Worm (Caenorhabditis elegans): ENCODE data around the gene polq-1.

Gene polq-1

ce11 chrIII:5814799-5815198 is 11.8 kb upstream of the polq-1 start, which contains the start of gene R12B2.7:
Gene R12B2.7, plus strand, starts transcription at chrIII:5815045.
- TF ChIP-seq ets-7 (tag; optimal IDR thresholded peaks at IDR 0.05) (no peak), tbx-37 (GFP tag; conservative IDR thresholded peaks at IDR 0.05) (no peak), F13C5.2 (tag; optimal IDR thresholded peaks at IDR 0.05) (no peak), hnd-1 (tag; optimal IDR thresholded peaks at IDR 0.05) (no peak), ceh-36 (tag; optimal IDR thresholded peaks at IDR 0.05) (no peak)

ce11 chrIII:5814098-5814497 is 11.1 kb upstream of the polq-1 start:
- TF ChIP-seq hmg-4 (GFP tag; optimal IDR thresholded peaks at IDR 0.05): no peak
- TF ChIP-seq sea-1 (GFP tag; conservative IDR thresholded peaks at IDR 0.05): no peak
- TF ChIP-seq hmbx-1 (tag; optimal IDR thresholded peaks at IDR 0.05): no peak
- no peak for TF ChIP-seq tbx-37 (GFP tag; conservative IDR thresholded peaks at IDR 0.05)
- no peak for TF ChIP-seq tbx-11 (GFP tag; IDR thresholded peaks at IDR 0.05)

- no peak for TF ChIP-seq hmg-4 (GFP tag; optimal IDR thresholded peaks at IDR 0.05)
- no peak for TF ChIP-seq tbx-37 (GFP tag; conservative IDR thresholded peaks at IDR 0.05)
- TF ChIP-seq ceh-36 (tag; optimal IDR thresholded peaks at IDR 0.05): no peak
- no peak for TF ChIP-seq ets-7 (tag; optimal IDR thresholded peaks at IDR 0.05)
- TF ChIP-seq ceh-13 (GFP tag; optimal IDR thresholded peaks at IDR 0.05): no peak
- TF ChIP-seq tbx-11 (GFP tag; IDR thresholded peaks at IDR 0.05): no peak
- no peak for TF ChIP-seq tra-4 (tag; optimal IDR thresholded peaks at IDR 0.05)
- TF ChIP-seq aly-1 (tag; optimal IDR thresholded peaks at IDR 0.05): no peak
- no peak for TF ChIP-seq pes-1 (GFP tag; IDR thresholded peaks at IDR 0.05)
- no peak for TF ChIP-seq scrt-1 (GFP tag; IDR thresholded peaks at IDR 0.05)
- no peak for TF ChIP-seq hmbx-1 (tag; optimal IDR thresholded peaks at IDR 0.05)
- no peak for TF ChIP-seq B0310.2 (tag; optimal IDR thresholded peaks at IDR 0.05)
- no peak for TF ChIP-seq sea-1 (GFP tag; conservative IDR thresholded peaks at IDR 0.05)
- TF ChIP-seq flt-1 (GFP tag; IDR thresholded peaks at IDR 0.05): no peak
Measured at ce11 chrIII:5813501-5813900, 10.5 kb upstream of the polq-1 start.

- no peak for TF ChIP-seq hmg-4 (GFP tag; optimal IDR thresholded peaks at IDR 0.05)
- TF ChIP-seq flt-1 (GFP tag; IDR thresholded peaks at IDR 0.05): no peak
- TF ChIP-seq ceh-36 (tag; optimal IDR thresholded peaks at IDR 0.05): no peak
- TF ChIP-seq ceh-13 (GFP tag; optimal IDR thresholded peaks at IDR 0.05): no peak
- TF ChIP-seq F13C5.2 (tag; optimal IDR thresholded peaks at IDR 0.05): no peak
- no peak for TF ChIP-seq tbx-37 (GFP tag; conservative IDR thresholded peaks at IDR 0.05)
- no peak for TF ChIP-seq ama-1 (optimal IDR thresholded peaks at IDR 0.05)
- no peak for TF ChIP-seq tra-4 (tag; optimal IDR thresholded peaks at IDR 0.05)
- no peak for TF ChIP-seq tbx-11 (GFP tag; IDR thresholded peaks at IDR 0.05)
Measured at ce11 chrIII:5812672-5813071, 9.7 kb upstream of the polq-1 start.

- TF ChIP-seq sea-1 (GFP tag; conservative IDR thresholded peaks at IDR 0.05) (no peak), hmbx-1 (tag; optimal IDR thresholded peaks at IDR 0.05) (no peak), ama-1 (optimal IDR thresholded peaks at IDR 0.05) (no peak), tra-4 (tag; optimal IDR thresholded peaks at IDR 0.05) (no peak), F13C5.2 (tag; optimal IDR thresholded peaks at IDR 0.05) (no peak), ceh-36 (tag; optimal IDR thresholded peaks at IDR 0.05) (no peak), scrt-1 (GFP tag; IDR thresholded peaks at IDR 0.05) (no peak), pes-1 (GFP tag; IDR thresholded peaks at IDR 0.05) (no peak), tbx-11 (GFP tag; IDR thresholded peaks at IDR 0.05) (no peak), flt-1 (GFP tag; IDR thresholded peaks at IDR 0.05) (no peak), hmg-4 (GFP tag; optimal IDR thresholded peaks at IDR 0.05) (no peak), hnd-1 (tag; optimal IDR thresholded peaks at IDR 0.05) (no peak), tbx-37 (GFP tag; conservative IDR thresholded peaks at IDR 0.05) (no peak), B0310.2 (tag; optimal IDR thresholded peaks at IDR 0.05) (no peak), aly-1 (tag; optimal IDR thresholded peaks at IDR 0.05) (no peak)
Measured at ce11 chrIII:5811957-5812356, 9.0 kb upstream of the polq-1 start.

- TF ChIP-seq flt-1 (GFP tag; IDR thresholded peaks at IDR 0.05): no peak
- no peak for TF ChIP-seq aly-1 (tag; optimal IDR thresholded peaks at IDR 0.05)
- no peak for TF ChIP-seq tra-4 (tag; optimal IDR thresholded peaks at IDR 0.05)
- TF ChIP-seq hmbx-1 (tag; optimal IDR thresholded peaks at IDR 0.05): no peak
- no peak for TF ChIP-seq pes-1 (GFP tag; IDR thresholded peaks at IDR 0.05)
- no peak for TF ChIP-seq F13C5.2 (tag; optimal IDR thresholded peaks at IDR 0.05)
- TF ChIP-seq ceh-36 (tag; optimal IDR thresholded peaks at IDR 0.05): no peak
- TF ChIP-seq scrt-1 (GFP tag; IDR thresholded peaks at IDR 0.05): no peak
- no peak for TF ChIP-seq sea-1 (GFP tag; conservative IDR thresholded peaks at IDR 0.05)
- no peak for TF ChIP-seq ama-1 (optimal IDR thresholded peaks at IDR 0.05)
- TF ChIP-seq hmg-4 (GFP tag; optimal IDR thresholded peaks at IDR 0.05): no peak
- no peak for TF ChIP-seq tbx-37 (GFP tag; conservative IDR thresholded peaks at IDR 0.05)
- TF ChIP-seq tbx-11 (GFP tag; IDR thresholded peaks at IDR 0.05): no peak
- no peak for TF ChIP-seq ets-7 (tag; optimal IDR thresholded peaks at IDR 0.05)
- no peak for TF ChIP-seq B0310.2 (tag; optimal IDR thresholded peaks at IDR 0.05)
- no peak for TF ChIP-seq hnd-1 (tag; optimal IDR thresholded peaks at IDR 0.05)
Measured at ce11 chrIII:5810012-5810411, 7.1 kb upstream of the polq-1 start.

ce11 chrIII:5806720-5807119 is 3.8 kb upstream of the polq-1 start, which contains the start of gene R12B2.2:
Gene R12B2.2, plus strand, starts transcription at chrIII:5807020.
- no peak for TF ChIP-seq flt-1 (GFP tag; IDR thresholded peaks at IDR 0.05)
- TF ChIP-seq B0310.2 (tag; optimal IDR thresholded peaks at IDR 0.05): no peak
- TF ChIP-seq ama-1 (optimal IDR thresholded peaks at IDR 0.05): no peak
- TF ChIP-seq hmg-4 (GFP tag; optimal IDR thresholded peaks at IDR 0.05): no peak
- TF ChIP-seq sea-1 (GFP tag; conservative IDR thresholded peaks at IDR 0.05): no peak
- no peak for TF ChIP-seq tbx-37 (GFP tag; conservative IDR thresholded peaks at IDR 0.05)
- no peak for TF ChIP-seq aly-1 (tag; optimal IDR thresholded peaks at IDR 0.05)
- TF ChIP-seq ceh-13 (GFP tag; optimal IDR thresholded peaks at IDR 0.05): no peak
- no peak for TF ChIP-seq hmbx-1 (tag; optimal IDR thresholded peaks at IDR 0.05)
- no peak for TF ChIP-seq hnd-1 (tag; optimal IDR thresholded peaks at IDR 0.05)
- TF ChIP-seq tbx-11 (GFP tag; IDR thresholded peaks at IDR 0.05): no peak
- no peak for TF ChIP-seq tra-4 (tag; optimal IDR thresholded peaks at IDR 0.05)
- TF ChIP-seq scrt-1 (GFP tag; IDR thresholded peaks at IDR 0.05): no peak
- no peak for TF ChIP-seq pes-1 (GFP tag; IDR thresholded peaks at IDR 0.05)
- no peak for TF ChIP-seq ceh-36 (tag; optimal IDR thresholded peaks at IDR 0.05)
- no peak for TF ChIP-seq ets-7 (tag; optimal IDR thresholded peaks at IDR 0.05)
- TF ChIP-seq F13C5.2 (tag; optimal IDR thresholded peaks at IDR 0.05): no peak

- no peak for TF ChIP-seq ets-7 (tag; optimal IDR thresholded peaks at IDR 0.05)
- no peak for TF ChIP-seq pes-1 (GFP tag; IDR thresholded peaks at IDR 0.05)
- TF ChIP-seq aly-1 (tag; optimal IDR thresholded peaks at IDR 0.05): no peak
- no peak for TF ChIP-seq hmbx-1 (tag; optimal IDR thresholded peaks at IDR 0.05)
- TF ChIP-seq hnd-1 (tag; optimal IDR thresholded peaks at IDR 0.05): no peak
- no peak for TF ChIP-seq sea-1 (GFP tag; conservative IDR thresholded peaks at IDR 0.05)
- no peak for TF ChIP-seq tbx-11 (GFP tag; IDR thresholded peaks at IDR 0.05)
- TF ChIP-seq ceh-36 (tag; optimal IDR thresholded peaks at IDR 0.05): no peak
- no peak for TF ChIP-seq F13C5.2 (tag; optimal IDR thresholded peaks at IDR 0.05)
- TF ChIP-seq ceh-13 (GFP tag; optimal IDR thresholded peaks at IDR 0.05): no peak
- TF ChIP-seq ama-1 (optimal IDR thresholded peaks at IDR 0.05): no peak
- no peak for TF ChIP-seq tbx-37 (GFP tag; conservative IDR thresholded peaks at IDR 0.05)
- TF ChIP-seq hmg-4 (GFP tag; optimal IDR thresholded peaks at IDR 0.05): no peak
- no peak for TF ChIP-seq scrt-1 (GFP tag; IDR thresholded peaks at IDR 0.05)
- no peak for TF ChIP-seq tra-4 (tag; optimal IDR thresholded peaks at IDR 0.05)
- no peak for TF ChIP-seq B0310.2 (tag; optimal IDR thresholded peaks at IDR 0.05)
- no peak for TF ChIP-seq flt-1 (GFP tag; IDR thresholded peaks at IDR 0.05)
Measured at ce11 chrIII:5805273-5805672, 2.3 kb upstream of the polq-1 start, which contains the start of gene R12B2.3. Gene R12B2.3, plus strand, starts transcription at chrIII:5805573.
